Fruit fly (Drosophila melanogaster): ENCODE data around the gene Sry-delta.

- no peak for TF ChIP-seq CG15710 (tag; optimal IDR thresholded peaks at IDR 0.05)
- no peak for TF ChIP-seq CG17806 (tag; optimal IDR thresholded peaks at IDR 0.05)
- no peak for TF ChIP-seq rn (GFP tag; IDR thresholded peaks at IDR 0.05)
- TF ChIP-seq Ets98B (GFP tag; IDR thresholded peaks at IDR 0.05): peak; percentile 19; the same call in 1 of the 2 replicates
Measured at dm6 chr3R:29997607-29998236, 45.4 kb upstream of the Sry-delta start, which contains the start of the genes CG15525 and CG11504.

Data from whole organism, pupa.